Fruit fly (Drosophila melanogaster) whole organism, prepupa: ENCODE results near the gene RNaseX25.

Source experiments
- CG3032 ChIP-seq: fragments of 200-800 bp; optimal IDR thresholded peaks from 2 replicates; lab custom pipeline; 2019; ENCODE audit warnings: missing biosample characterization, mild to moderate bottlenecking, missing genetic modification characterization, moderate library complexity
- CG6163 ChIP-seq: fragments of 200-800 bp; sonication (Bioruptor generic); IDR thresholded peaks from 3 replicates; pipeline ENCODE4 v1.3.6; 2022; ENCODE audit warnings: missing biosample characterization, missing genetic modification characterization
- CG6792 ChIP-seq: fragments of 200-800 bp; sonication (Bioruptor generic); optimal IDR thresholded peaks from 3 replicates; lab custom pipeline; 2016; ENCODE audit warnings: missing biosample characterization, missing genetic modification characterization
- CG6854 ChIP-seq: fragments of 200-800 bp; sonication (Bioruptor generic); optimal IDR thresholded peaks from 2 replicates; lab custom pipeline; 2017; ENCODE audit warnings: missing biosample characterization, mild to moderate bottlenecking, missing genetic modification characterization
- Eip75B ChIP-seq: fragments of 200-800 bp; sonication (Bioruptor generic); optimal IDR thresholded peaks from 3 replicates; lab custom pipeline; 2016; ENCODE audit warnings: missing biosample characterization, missing genetic modification characterization
- salr ChIP-seq, 2 experiments: fragments of 200-800 bp; sonication (Bioruptor generic); optimal IDR thresholded peaks; 3 replicates each; lab custom pipeline; 2016 to 2018; ENCODE audit warnings: missing biosample characterization in 2 of 2, missing genetic modification characterization in 2 of 2, mild to moderate bottlenecking in 1 of 2

DNA sequence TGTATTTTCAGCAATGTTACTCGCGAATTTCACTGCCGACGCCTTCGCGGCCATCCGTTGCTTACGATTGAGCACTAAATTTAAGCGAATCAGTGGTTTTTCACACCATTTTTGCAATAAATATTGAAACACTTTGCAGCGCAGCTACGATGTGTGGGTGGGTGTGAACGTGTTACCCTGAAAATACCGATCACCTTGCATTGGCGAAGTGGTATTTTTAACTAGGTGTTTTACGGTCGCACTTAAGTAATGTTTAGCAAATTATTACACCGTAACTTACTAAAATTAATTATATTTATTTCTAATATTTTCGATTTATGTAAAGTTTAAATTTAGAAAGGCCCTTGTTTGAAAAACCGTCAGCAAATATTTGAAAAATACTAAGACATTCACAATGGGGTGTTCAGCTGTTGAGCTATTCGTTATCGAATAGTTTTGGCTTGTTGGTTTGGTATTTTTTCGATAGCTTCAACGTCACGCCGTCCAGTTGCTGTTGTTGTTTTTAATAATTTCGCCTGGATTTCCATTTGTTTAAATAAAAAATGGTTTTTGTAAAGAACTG, 34.4 kb upstream of the RNaseX25 start, which contains the start of the genes syd and Srp9:
- TF ChIP-seq CG6163 (GFP tag; lab: Robert Waterston, UW) = no peak
- TF ChIP-seq CG6854 (GFP tag; lab: Kevin White, UChicago) = peak; percentile 51
- TF ChIP-seq salr (GFP tag; optimal IDR thresholded peaks at IDR 0.05; lab: Kevin White, UChicago) = no peak
- no peak for TF ChIP-seq CG6792 (GFP tag; lab: Kevin White, UChicago)
- no peak for TF ChIP-seq Eip75B (GFP tag; lab: Kevin White, UChicago)
- no peak for TF ChIP-seq CG3032
